Worm (Caenorhabditis elegans): ENCODE results near the gene srx-74.
"Not testable (repeated sequence)": the region's sequence is repeated elsewhere in the genome, so short reads cannot be mapped to it uniquely, and the experiment has no call there.

ce11 chrV:4632808-4633207, 29.5 kb downstream of the srx-74 start:
- TF ChIP-seq ceh-13 (GFP tag; optimal IDR thresholded peaks at IDR 0.05); flt-1 (GFP tag; IDR thresholded peaks at IDR 0.05); aly-1 (tag; optimal IDR thresholded peaks at IDR 0.05); tbx-37 (GFP tag; conservative IDR thresholded peaks at IDR 0.05); B0310.2 (tag; optimal IDR thresholded peaks at IDR 0.05); tra-4 (tag; optimal IDR thresholded peaks at IDR 0.05); tbx-11 (GFP tag; IDR thresholded peaks at IDR 0.05); ama-1 (optimal IDR thresholded peaks at IDR 0.05); ceh-36 (tag; optimal IDR thresholded peaks at IDR 0.05); ets-7 (tag; optimal IDR thresholded peaks at IDR 0.05); F13C5.2 (tag; optimal IDR thresholded peaks at IDR 0.05); hmbx-1 (tag; optimal IDR thresholded peaks at IDR 0.05): not testable (repeated sequence)
- TF ChIP-seq scrt-1 (GFP tag; IDR thresholded peaks at IDR 0.05): 0 out of 2 replicates have a peak, but pooled peaks have one; percentile 49
